Worm (Caenorhabditis elegans) whole organism, late embryonic: ENCODE measurements around the gene Y105C5B.1.

Experiments used
- F13H6.1 ChIP-seq: sonication (generic microtip); optimal IDR thresholded peaks from 2 replicates; lab custom pipeline; 2016; ENCODE audit warnings: missing genetic modification characterization, missing compliant biosample characterization
- K02D7.2 ChIP-seq: sonication (generic microtip); optimal IDR thresholded peaks from 2 replicates; lab custom pipeline; 2017; ENCODE audit warnings: mild to moderate bottlenecking, missing genetic modification characterization, missing compliant biosample characterization
- K09A11.1 ChIP-seq: sonication (generic microtip); optimal IDR thresholded peaks from 2 replicates; lab custom pipeline; 2017; ENCODE audit warnings: antibody characterized with exemption, mild to moderate bottlenecking, missing genetic modification characterization, missing compliant biosample characterization; ENCODE audit not compliant: insufficient read depth
- T23F11.4 ChIP-seq: fragments of 200-800 bp; sonication (Bioruptor generic); optimal IDR thresholded peaks from 2 replicates; lab custom pipeline; 2018; ENCODE audit warnings: mild to moderate bottlenecking, missing genetic modification characterization, missing compliant biosample characterization
- ahr-1 ChIP-seq: sonication (generic microtip); optimal IDR thresholded peaks from 2 replicates; lab custom pipeline; 2016; ENCODE audit warnings: missing genetic modification characterization, missing compliant biosample characterization
- ceh-14 ChIP-seq: sonication (generic microtip); optimal IDR thresholded peaks from 2 replicates; lab custom pipeline; 2016; ENCODE audit warnings: missing genotype, missing genetic modification characterization, missing compliant biosample characterization
- ceh-22 ChIP-seq: sonication (generic microtip); optimal IDR thresholded peaks from 2 replicates; lab custom pipeline; 2017; ENCODE audit warnings: missing biosample characterization, missing genetic modification characterization
- ceh-24 ChIP-seq: sonication (generic microtip); optimal IDR thresholded peaks from 2 replicates; lab custom pipeline; 2016; ENCODE audit warnings: mild to moderate bottlenecking, missing genetic modification characterization, missing compliant biosample characterization
- ceh-30 ChIP-seq: fragments of 150-350 bp; optimal IDR thresholded peaks from 2 replicates; lab custom pipeline; 2014; ENCODE audit warnings: missing biosample characterization, missing genetic modification characterization
- ceh-34 ChIP-seq: sonication (generic microtip); optimal IDR thresholded peaks from 2 replicates; lab custom pipeline; 2016; ENCODE audit warnings: mild to moderate bottlenecking, missing genetic modification characterization, missing compliant biosample characterization
- ceh-6 ChIP-seq: fragments of 200-800 bp; sonication (Bioruptor generic); optimal IDR thresholded peaks from 2 replicates; lab custom pipeline; 2018; ENCODE audit warnings: mild to moderate bottlenecking, missing genetic modification characterization, missing compliant biosample characterization
- ceh-9 ChIP-seq: sonication (generic microtip); optimal IDR thresholded peaks from 2 replicates; lab custom pipeline; 2016; ENCODE audit warnings: mild to moderate bottlenecking, missing genetic modification characterization, inconsistent platforms, missing compliant biosample characterization
- dmd-4 ChIP-seq: sonication (generic microtip); optimal IDR thresholded peaks from 2 replicates; lab custom pipeline; 2016; ENCODE audit warnings: borderline replicate concordance, missing genetic modification characterization, missing compliant biosample characterization
- dve-1 ChIP-seq: sonication (generic microtip); optimal IDR thresholded peaks from 2 replicates; lab custom pipeline; 2017; ENCODE audit warnings: antibody characterized with exemption, mild to moderate bottlenecking, missing genetic modification characterization, missing compliant biosample characterization
- elt-2 ChIP-seq: sonication (generic microtip); optimal IDR thresholded peaks from 2 replicates; lab custom pipeline; 2016; ENCODE audit warnings: missing genetic modification reagents, missing genetic modification characterization, missing compliant biosample characterization
- elt-4 ChIP-seq: sonication (generic microtip); optimal IDR thresholded peaks from 2 replicates; lab custom pipeline; 2016; ENCODE audit warnings: missing genetic modification characterization, missing compliant biosample characterization
- eyg-1 ChIP-seq: sonication (generic microtip); optimal IDR thresholded peaks from 2 replicates; lab custom pipeline; 2016; ENCODE audit warnings: missing genotype, missing genetic modification characterization, missing compliant biosample characterization
- fax-1 ChIP-seq: sonication (generic microtip); optimal IDR thresholded peaks from 2 replicates; lab custom pipeline; 2016; ENCODE audit warnings: missing genotype, missing genetic modification characterization, missing compliant biosample characterization
- fkh-10 ChIP-seq: fragments of 150-350 bp; optimal IDR thresholded peaks from 2 replicates; lab custom pipeline; 2014; ENCODE audit warnings: missing biosample characterization, missing genetic modification reagents, missing genetic modification characterization
- fkh-6 ChIP-seq: sonication (generic microtip); optimal IDR thresholded peaks from 2 replicates; lab custom pipeline; 2016; ENCODE audit warnings: missing genetic modification characterization, missing compliant biosample characterization
- gmeb-2 ChIP-seq: sonication (generic microtip); optimal IDR thresholded peaks from 2 replicates; lab custom pipeline; 2016; ENCODE audit warnings: missing genetic modification characterization, inconsistent platforms, missing compliant biosample characterization
- hlh-13 ChIP-seq: fragments of 200-800 bp; sonication (Bioruptor generic); optimal IDR thresholded peaks from 2 replicates; lab custom pipeline; 2018; ENCODE audit warnings: mild to moderate bottlenecking, missing genetic modification characterization, missing compliant biosample characterization
- hlh-6 ChIP-seq: sonication (generic microtip); optimal IDR thresholded peaks from 2 replicates; lab custom pipeline; 2016; ENCODE audit warnings: missing genotype, missing genetic modification characterization, missing compliant biosample characterization
- lin-11 ChIP-seq: fragments of 200-800 bp; sonication (Bioruptor generic); optimal IDR thresholded peaks from 2 replicates; lab custom pipeline; 2018; ENCODE audit warnings: mild to moderate bottlenecking, missing genetic modification characterization, missing compliant biosample characterization
- nhr-232 ChIP-seq: sonication (generic microtip); optimal IDR thresholded peaks from 2 replicates; lab custom pipeline; 2016; ENCODE audit warnings: missing genetic modification characterization, missing compliant biosample characterization
- npax-4 ChIP-seq: sonication (generic microtip); optimal IDR thresholded peaks from 2 replicates; lab custom pipeline; 2016; ENCODE audit warnings: missing genetic modification characterization, missing compliant biosample characterization
- pag-3 ChIP-seq: sonication (generic microtip); optimal IDR thresholded peaks from 2 replicates; lab custom pipeline; 2016; ENCODE audit warnings: missing compliant biosample characterization, missing genetic modification characterization, borderline replicate concordance
- pros-1 ChIP-seq: fragments of 150-350 bp; optimal IDR thresholded peaks from 2 replicates; lab custom pipeline; 2014; ENCODE audit warnings: missing biosample characterization, missing genetic modification reagents, missing genetic modification characterization
- rnt-1 ChIP-seq: sonication (generic microtip); optimal IDR thresholded peaks from 2 replicates; lab custom pipeline; 2016; ENCODE audit warnings: missing genetic modification characterization, missing compliant biosample characterization
- sdc-2 ChIP-seq: sonication (generic microtip); optimal IDR thresholded peaks from 2 replicates; lab custom pipeline; 2016; ENCODE audit warnings: missing genotype, missing genetic modification characterization, missing compliant biosample characterization
- sox-4 ChIP-seq: sonication (generic microtip); optimal IDR thresholded peaks from 2 replicates; lab custom pipeline; 2017; ENCODE audit warnings: mild to moderate bottlenecking, missing genetic modification characterization, inconsistent platforms, missing compliant biosample characterization
- syd-9 ChIP-seq: sonication (generic microtip); optimal IDR thresholded peaks from 2 replicates; lab custom pipeline; 2016; ENCODE audit warnings: mild to moderate bottlenecking, missing genetic modification characterization, moderate library complexity, missing compliant biosample characterization
- unc-3 ChIP-seq, 2 experiments: fragments of 200-800 bp in 1 of 2; sonication (Bioruptor generic) in 1 of 2; sonication (generic microtip) in 1 of 2; conservative IDR thresholded peaks in 1 of 2; optimal IDR thresholded peaks in 1 of 2; 2 replicates each; pipeline versions ENCODE4 v1.3.6 to Lab custom; 2016 to 2022; ENCODE audit warnings: missing compliant biosample characterization in 2 of 2, missing genetic modification characterization in 2 of 2, missing genetic modification reagents in 1 of 2
- unc-42 ChIP-seq: sonication (generic microtip); optimal IDR thresholded peaks from 2 replicates; lab custom pipeline; 2016; ENCODE audit warnings: missing genotype, missing genetic modification characterization, missing compliant biosample characterization
- zip-5 ChIP-seq: sonication (generic microtip); optimal IDR thresholded peaks from 2 replicates; lab custom pipeline; 2016; ENCODE audit warnings: missing genetic modification characterization, missing compliant biosample characterization
- ztf-16 ChIP-seq: sonication (generic microtip); optimal IDR thresholded peaks from 2 replicates; lab custom pipeline; 2017; ENCODE audit warnings: missing genetic modification characterization, missing compliant biosample characterization

The Y105C5B.1 gene

ce11 chrIV:15870356-15870755 lies at the start of gene Y105C5B.1:
TSS of gene Y105C5B.1 (plus strand) at chrIV:15870656.
- TF ChIP-seq nhr-232 (tag; lab: Kevin White, UChicago) (no peak), ceh-24 (tag; lab: Kevin White, UChicago) (no peak), ceh-30 (tag; lab: Kevin White, UChicago) (no peak), hlh-6 (no peak), ztf-16 (tag; lab: Kevin White, UChicago) (no peak), pros-1 (tag; lab: Kevin White, UChicago) (no peak), sox-4 (tag; lab: Kevin White, UChicago) (no peak), unc-42 (tag; lab: Kevin White, UChicago) (no peak), ceh-9 (tag; lab: Kevin White, UChicago) (no peak), hlh-13 (no peak), pag-3 (tag; lab: Kevin White, UChicago) (no peak), ceh-34 (tag; lab: Kevin White, UChicago) (no peak), K02D7.2 (no peak), K09A11.1 (tag; lab: Kevin White, UChicago) (no peak), ahr-1 (tag; lab: Kevin White, UChicago) (no peak), fkh-6 (tag; lab: Kevin White, UChicago) (no peak)

- TF ChIP-seq K09A11.1 (tag; lab: Kevin White, UChicago): no peak
- TF ChIP-seq fkh-10 (GFP tag; lab: Kevin White, UChicago): no peak
- TF ChIP-seq npax-4 (tag; lab: Kevin White, UChicago): no peak
- no peak for TF ChIP-seq lin-11
- TF ChIP-seq ceh-14 (tag; lab: Kevin White, UChicago): no peak
- no peak for TF ChIP-seq ceh-22 (tag; lab: Kevin White, UChicago)
- no peak for TF ChIP-seq hlh-13
- no peak for TF ChIP-seq syd-9 (tag; lab: Kevin White, UChicago)
- no peak for TF ChIP-seq gmeb-2
- no peak for TF ChIP-seq fax-1
- no peak for TF ChIP-seq dmd-4 (tag; lab: Kevin White, UChicago)
- no peak for TF ChIP-seq F13H6.1 (tag; lab: Kevin White, UChicago)
- no peak for TF ChIP-seq T23F11.4 (GFP tag; lab: Kevin White, UChicago)
- no peak for TF ChIP-seq zip-5 (tag; lab: Kevin White, UChicago)
- no peak for TF ChIP-seq sdc-2 (tag; lab: Kevin White, UChicago)
Measured at ce11 chrIV:15844064-15844463, 26.4 kb upstream of the Y105C5B.1 start.

- no peak for TF ChIP-seq unc-42 (tag; lab: Kevin White, UChicago)
- TF ChIP-seq ceh-24 (tag; lab: Kevin White, UChicago): no peak
- TF ChIP-seq ceh-22 (tag; lab: Kevin White, UChicago): no peak
- no peak for TF ChIP-seq elt-2 (tag; lab: Kevin White, UChicago)
- TF ChIP-seq F13H6.1 (tag; lab: Kevin White, UChicago): no peak
- TF ChIP-seq ceh-9 (tag; lab: Kevin White, UChicago): no peak
- TF ChIP-seq rnt-1: no peak
- TF ChIP-seq unc-3 (GFP tag; conservative IDR thresholded peaks at IDR 0.05; lab: Robert Waterston, UW): no peak
- no peak for TF ChIP-seq unc-3 (tag; optimal IDR thresholded peaks at IDR 0.05; lab: Kevin White, UChicago)
- no peak for TF ChIP-seq ahr-1 (tag; lab: Kevin White, UChicago)
- TF ChIP-seq, all 69 proteins: peak for 0
Measured at ce11 chrIV:15846553-15846952, 23.9 kb upstream of the Y105C5B.1 start, which contains the start of gene Y105C5A.1270. TSS of gene Y105C5A.1270 (minus strand) at chrIV:15846653.

ce11 chrIV:15847096-15847495 lies 23.4 kb upstream of the Y105C5B.1 start, which contains the start of gene Y105C5A.1269:
TSS of gene Y105C5A.1269 (plus strand) at chrIV:15847396.
- TF ChIP-seq ztf-16 (tag; lab: Kevin White, UChicago) (no peak), ceh-14 (tag; lab: Kevin White, UChicago) (no peak), ceh-6 (GFP tag; lab: Kevin White, UChicago) (no peak), K02D7.2 (no peak), eyg-1 (tag; lab: Kevin White, UChicago) (no peak), elt-4 (tag; lab: Kevin White, UChicago) (no peak), dve-1 (tag; lab: Kevin White, UChicago) (no peak), sox-4 (tag; lab: Kevin White, UChicago) (no peak)
- TF ChIP-seq, all 69 proteins: peak for 0
